Worm (Caenorhabditis elegans): ENCODE data around the gene K02D10.8.

K02D10.8 gene

DNA sequence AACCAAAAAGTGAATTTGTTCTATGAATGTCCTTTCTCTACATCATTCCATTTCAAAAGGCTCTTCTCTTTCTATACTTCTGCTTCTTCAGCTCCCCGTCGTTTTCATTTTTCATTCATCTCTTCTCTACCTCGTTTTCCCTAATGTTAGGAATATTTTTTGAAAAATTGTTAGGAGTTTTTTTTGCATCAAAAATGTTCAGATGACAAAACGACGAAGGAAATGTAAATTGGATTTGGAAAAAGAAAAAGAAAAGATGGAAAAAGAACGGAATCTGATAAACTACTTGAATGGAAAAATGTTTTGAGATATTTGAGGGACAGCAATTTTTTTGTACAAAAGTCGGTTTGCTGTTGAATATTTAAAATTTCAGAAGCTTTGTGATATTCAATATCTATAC lies 41.4 kb upstream of the K02D10.8 start:
- TF ChIP-seq lsy-2 (tag; optimal IDR thresholded peaks at IDR 0.05) (no peak), zag-1 (tag; optimal IDR thresholded peaks at IDR 0.05) (no peak), ZK546.5 (tag; optimal IDR thresholded peaks at IDR 0.05) (no peak), ama-1 (optimal IDR thresholded peaks at IDR 0.05) (no peak), nhr-23 (tag; optimal IDR thresholded peaks at IDR 0.05) (no peak), elt-1 (tag; optimal IDR thresholded peaks at IDR 0.05) (no peak), sma-9 (GFP tag; optimal IDR thresholded peaks at IDR 0.05) (no peak), sma-9 (tag; optimal IDR thresholded peaks at IDR 0.05) (no peak), nhr-237 (tag; optimal IDR thresholded peaks at IDR 0.05) (no peak), unc-55 (GFP tag; optimal IDR thresholded peaks at IDR 0.05) (no peak), dmd-4 (tag; optimal IDR thresholded peaks at IDR 0.05) (no peak), lin-11 (tag; optimal IDR thresholded peaks at IDR 0.05) (no peak), F13H6.1 (tag; optimal IDR thresholded peaks at IDR 0.05) (no peak), crh-2 (tag; optimal IDR thresholded peaks at IDR 0.05) (no peak), ceh-82 (tag; optimal IDR thresholded peaks at IDR 0.05) (no peak), nhr-10 (tag; optimal IDR thresholded peaks at IDR 0.05) (no peak), nhr-25 (tag; optimal IDR thresholded peaks at IDR 0.05) (no peak)

DNA sequence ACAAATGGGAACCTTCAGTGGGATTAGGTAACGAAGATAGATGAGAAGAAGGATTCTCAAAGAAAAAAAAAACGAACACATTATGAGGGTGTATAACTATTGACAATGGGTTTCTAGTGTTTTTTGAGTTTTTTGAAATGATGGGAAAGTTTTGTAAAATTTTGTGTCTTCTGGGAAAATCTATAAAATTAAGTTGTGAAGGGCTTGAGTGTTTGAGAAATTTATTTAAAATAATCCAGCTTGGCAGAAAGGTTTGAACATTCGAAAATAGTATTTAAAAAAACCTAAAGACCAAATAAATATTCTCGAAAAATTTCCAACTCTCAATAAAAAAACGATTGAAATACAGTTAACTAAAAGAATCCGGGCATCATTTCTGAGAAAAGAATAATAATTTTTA lies 41.0 kb upstream of the K02D10.8 start:
- no peak for TF ChIP-seq blmp-1 (tag; optimal IDR thresholded peaks at IDR 0.05; ENCODE audit: insufficient read depth)
- TF ChIP-seq ztf-11 (tag; optimal IDR thresholded peaks at IDR 0.05): no peak
- TF ChIP-seq unc-39 (tag; optimal IDR thresholded peaks at IDR 0.05): no peak
- no peak for TF ChIP-seq gmeb-1 (tag; optimal IDR thresholded peaks at IDR 0.05)
- TF ChIP-seq nhr-21 (tag; optimal IDR thresholded peaks at IDR 0.05): no peak
- no peak for TF ChIP-seq lsy-2 (tag; optimal IDR thresholded peaks at IDR 0.05)
- TF ChIP-seq nhr-11 (tag; optimal IDR thresholded peaks at IDR 0.05): no peak

DNA sequence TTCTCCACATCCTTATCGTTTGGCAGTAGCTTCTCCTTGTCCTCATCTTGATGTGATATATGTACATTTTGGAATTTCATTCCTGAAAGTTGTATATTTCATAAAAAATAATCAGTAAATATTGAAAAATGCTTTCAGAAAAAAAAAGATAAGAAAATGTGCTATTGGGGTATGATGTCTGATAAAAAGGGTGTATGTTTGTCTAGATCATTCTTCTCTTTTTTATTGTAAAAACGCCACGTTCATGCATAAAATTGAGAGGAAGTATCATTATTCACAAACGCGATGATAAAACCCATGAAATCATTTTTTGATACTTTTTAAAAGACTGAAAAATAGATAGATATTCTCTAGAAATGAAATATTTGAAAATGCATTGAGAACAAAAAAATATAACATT lies 37.6 kb upstream of the K02D10.8 start:
- TF ChIP-seq sma-9 (GFP tag; optimal IDR thresholded peaks at IDR 0.05) (peak; percentile 22), sma-9 (tag; optimal IDR thresholded peaks at IDR 0.05) (no peak), F13H6.1 (tag; optimal IDR thresholded peaks at IDR 0.05) (peak; percentile 41), fos-1 (tag; optimal IDR thresholded peaks at IDR 0.05) (peak; percentile 92), crh-2 (tag; optimal IDR thresholded peaks at IDR 0.05) (peak; percentile 69), unc-39 (tag; optimal IDR thresholded peaks at IDR 0.05) (no peak), nhr-23 (tag; optimal IDR thresholded peaks at IDR 0.05) (no peak), sma-3 (GFP tag; optimal IDR thresholded peaks at IDR 0.05) (peak; percentile 40), skn-1 (tag; optimal IDR thresholded peaks at IDR 0.05) (peak; percentile 22)

DNA sequence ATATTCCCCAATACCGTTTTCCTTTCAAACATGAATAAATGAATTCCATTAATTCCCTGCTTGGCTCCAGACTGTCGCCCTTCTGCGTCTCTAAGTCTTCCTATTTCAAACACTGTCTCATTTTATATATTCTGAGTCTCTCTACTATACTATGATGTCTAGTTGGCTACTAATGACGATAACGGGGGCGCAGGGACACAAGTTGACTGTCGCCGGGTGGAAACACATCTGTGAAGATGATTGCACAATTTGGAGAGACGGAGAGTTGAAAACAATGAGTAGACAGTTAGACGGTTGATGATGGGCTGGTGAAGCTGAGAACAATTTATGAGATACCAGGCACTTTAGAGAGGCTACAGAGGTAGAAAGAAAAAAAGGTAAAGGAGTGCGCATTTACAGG lies 36.7 kb upstream of the K02D10.8 start, which contains the start of gene sma-2:
Gene sma-2 (plus strand): TSS at position 194 of the 400 bp plus-strand sequence.
- TF ChIP-seq mbf-1 (tag; optimal IDR thresholded peaks at IDR 0.05) (no peak), mab-5 (tag; optimal IDR thresholded peaks at IDR 0.05) (no peak), unc-55 (GFP tag; optimal IDR thresholded peaks at IDR 0.05) (no peak), alr-1 (tag; optimal IDR thresholded peaks at IDR 0.05) (no peak), F13H6.1 (tag; optimal IDR thresholded peaks at IDR 0.05) (peak; percentile 88), nhr-10 (tag; optimal IDR thresholded peaks at IDR 0.05) (no peak), crh-2 (tag; optimal IDR thresholded peaks at IDR 0.05) (peak; percentile 85), egl-27 (tag; optimal IDR thresholded peaks at IDR 0.05) (peak; percentile 15), fos-1 (tag; optimal IDR thresholded peaks at IDR 0.05) (peak; percentile 98), skn-1 (tag; optimal IDR thresholded peaks at IDR 0.05) (no peak), C34F6.9 (tag; optimal IDR thresholded peaks at IDR 0.05) (peak; percentile 29), nhr-25 (tag; optimal IDR thresholded peaks at IDR 0.05) (peak; percentile 74), sma-9 (GFP tag; optimal IDR thresholded peaks at IDR 0.05) (peak; percentile 91), sma-9 (tag; optimal IDR thresholded peaks at IDR 0.05) (no peak), nhr-237 (tag; optimal IDR thresholded peaks at IDR 0.05) (no peak), nhr-77 (tag; optimal IDR thresholded peaks at IDR 0.05) (no peak), gmeb-1 (tag; optimal IDR thresholded peaks at IDR 0.05) (peak; percentile 72), blmp-1 (tag; optimal IDR thresholded peaks at IDR 0.05; ENCODE audit: insufficient read depth) (no peak), ceh-16 (tag; optimal IDR thresholded peaks at IDR 0.05) (no peak), unc-62 (GFP tag; optimal IDR thresholded peaks at IDR 0.05) (no peak), nhr-129 (tag; optimal IDR thresholded peaks at IDR 0.05) (peak; percentile 68), lsy-2 (tag; optimal IDR thresholded peaks at IDR 0.05) (peak in 1 of 2 experiments; percentile 45), elt-3 (tag; optimal IDR thresholded peaks at IDR 0.05) (no peak), nhr-21 (tag; optimal IDR thresholded peaks at IDR 0.05) (peak; percentile 52), mdl-1 (tag; optimal IDR thresholded peaks at IDR 0.05) (peak in 1 of 2 experiments; percentile 16), sma-3 (GFP tag; optimal IDR thresholded peaks at IDR 0.05) (peak; percentile 99), sem-4 (tag; optimal IDR thresholded peaks at IDR 0.05) (no peak), R02D3.7 (tag; optimal IDR thresholded peaks at IDR 0.05) (no peak)

Measured in whole organism, L2 larva.